Worm (Caenorhabditis elegans) whole organism, early embryonic: ENCODE data around the gene D2024.18.

Source experiments
- aly-1 ChIP-seq: sonication (generic microtip); optimal IDR thresholded peaks from 2 replicates; lab custom pipeline; 2016; ENCODE audit warnings: missing genetic modification characterization, missing compliant biosample characterization
- ama-1 ChIP-seq: fragments of 150-350 bp; optimal IDR thresholded peaks from 2 replicates; lab custom pipeline; 2014
- ceh-13 ChIP-seq: fragments of 200-800 bp; sonication (Bioruptor generic); optimal IDR thresholded peaks from 2 replicates; lab custom pipeline; 2018; ENCODE audit warnings: mild to moderate bottlenecking, missing genetic modification characterization, missing compliant biosample characterization
- hnd-1 ChIP-seq: sonication (generic microtip); optimal IDR thresholded peaks from 2 replicates; lab custom pipeline; 2016; ENCODE audit warnings: missing genetic modification characterization, missing compliant biosample characterization
- pes-1 ChIP-seq: fragments of 200-800 bp; sonication (Bioruptor generic); IDR thresholded peaks from 2 replicates; pipeline ENCODE4 v1.3.6; 2022; ENCODE audit warnings: missing genetic modification reagents, missing genetic modification characterization, missing compliant biosample characterization
- tbx-37 ChIP-seq: fragments of 200-800 bp; sonication (Bioruptor generic); conservative IDR thresholded peaks from 2 replicates; pipeline ENCODE4 v1.3.6; 2022; ENCODE audit warnings: missing genetic modification reagents, missing genetic modification characterization, missing compliant biosample characterization

ce11 chrIV:7212769-7213168 is 37.5 kb upstream of the D2024.18 start:
- no peak for TF ChIP-seq ceh-13 (GFP tag; lab: Kevin White, UChicago)
- TF ChIP-seq aly-1 = no peak
- TF ChIP-seq ama-1 (lab: Kevin White, UChicago) = no peak
- TF ChIP-seq tbx-37 = no peak
- TF ChIP-seq pes-1 (GFP tag; lab: Robert Waterston, UW) = no peak
- no peak for TF ChIP-seq hnd-1 (tag; lab: Kevin White, UChicago)
